Worm (Caenorhabditis elegans): Measurements from ENCODE around the gene clec-166.

DNA sequence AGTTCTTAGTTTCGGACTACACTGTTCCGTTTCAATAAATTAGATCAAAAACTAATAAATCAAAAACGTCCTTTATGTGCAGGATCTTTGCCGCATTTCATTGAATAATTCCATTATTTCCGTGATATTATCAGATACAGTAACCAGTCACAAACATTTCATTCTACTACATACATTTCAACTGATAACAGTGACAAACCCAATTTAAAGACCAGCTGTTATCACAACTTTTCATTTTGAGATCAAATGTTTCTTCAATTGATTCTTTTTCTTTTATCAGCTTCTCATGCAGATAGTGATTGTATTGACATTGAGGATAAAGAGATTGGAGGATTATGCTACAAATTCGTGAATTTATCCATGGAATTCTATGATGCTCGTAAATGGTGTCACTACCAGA is 5.6 kb upstream of the clec-166 start, which contains the start of gene clec-168:
- TF ChIP-seq mdl-1 (tag; optimal IDR thresholded peaks at IDR 0.05) (no peak), sea-2 (GFP tag; optimal IDR thresholded peaks at IDR 0.05) (no peak), zag-1 (tag; optimal IDR thresholded peaks at IDR 0.05) (no peak)
